Worm (Caenorhabditis elegans) whole organism, early embryonic: ENCODE results near the gene str-164.

ENCODE experiments used
- B0310.2 ChIP-seq: sonication (generic microtip); optimal IDR thresholded peaks from 2 replicates; lab custom pipeline; 2016; ENCODE audit warnings: mild to moderate bottlenecking, missing genetic modification characterization, missing compliant biosample characterization
- F13C5.2 ChIP-seq: sonication (generic microtip); optimal IDR thresholded peaks from 2 replicates; lab custom pipeline; 2017; ENCODE audit warnings: mild to moderate bottlenecking, missing genetic modification characterization, inconsistent platforms, missing compliant biosample characterization
- aly-1 ChIP-seq: sonication (generic microtip); optimal IDR thresholded peaks from 2 replicates; lab custom pipeline; 2016; ENCODE audit warnings: missing genetic modification characterization, missing compliant biosample characterization
- ama-1 ChIP-seq: fragments of 150-350 bp; optimal IDR thresholded peaks from 2 replicates; lab custom pipeline; 2014
- ceh-13 ChIP-seq: fragments of 200-800 bp; sonication (Bioruptor generic); optimal IDR thresholded peaks from 2 replicates; lab custom pipeline; 2018; ENCODE audit warnings: mild to moderate bottlenecking, missing genetic modification characterization, missing compliant biosample characterization
- ceh-36 ChIP-seq: sonication (generic microtip); optimal IDR thresholded peaks from 2 replicates; lab custom pipeline; 2016; ENCODE audit warnings: missing genetic modification characterization, inconsistent platforms, missing compliant biosample characterization
- ets-7 ChIP-seq: sonication (generic microtip); optimal IDR thresholded peaks from 2 replicates; lab custom pipeline; 2016; ENCODE audit warnings: missing genotype, missing genetic modification characterization, missing compliant biosample characterization
- flt-1 ChIP-seq: fragments of 200-800 bp; sonication (Bioruptor generic); IDR thresholded peaks from 2 replicates; pipeline ENCODE4 v1.3.6; 2022; ENCODE audit warnings: missing genetic modification characterization, missing compliant biosample characterization
- hmbx-1 ChIP-seq: sonication (generic microtip); optimal IDR thresholded peaks from 2 replicates; lab custom pipeline; 2016; ENCODE audit warnings: mild to moderate bottlenecking, missing genetic modification characterization, missing compliant biosample characterization
- hmg-4 ChIP-seq: fragments of 200-800 bp; sonication (Bioruptor generic); optimal IDR thresholded peaks from 2 replicates; lab custom pipeline; 2018; ENCODE audit warnings: mild to moderate bottlenecking, missing genetic modification characterization, missing compliant biosample characterization
- hnd-1 ChIP-seq: sonication (generic microtip); optimal IDR thresholded peaks from 2 replicates; lab custom pipeline; 2016; ENCODE audit warnings: missing genetic modification characterization, missing compliant biosample characterization
- pes-1 ChIP-seq: fragments of 200-800 bp; sonication (Bioruptor generic); IDR thresholded peaks from 2 replicates; pipeline ENCODE4 v1.3.6; 2022; ENCODE audit warnings: missing genetic modification reagents, missing genetic modification characterization, missing compliant biosample characterization
- scrt-1 ChIP-seq: fragments of 200-800 bp; sonication (Bioruptor generic); IDR thresholded peaks from 2 replicates; pipeline ENCODE4 v1.3.6; 2022; ENCODE audit warnings: missing genetic modification characterization, missing compliant biosample characterization
- sea-1 ChIP-seq: fragments of 200-800 bp; sonication (Bioruptor generic); conservative IDR thresholded peaks from 2 replicates; pipeline ENCODE4 v1.3.6; 2022; ENCODE audit warnings: missing genetic modification characterization, missing compliant biosample characterization
- tbx-11 ChIP-seq: fragments of 200-800 bp; sonication (Bioruptor generic); IDR thresholded peaks from 2 replicates; pipeline ENCODE4 v1.3.6; 2022; ENCODE audit warnings: missing genetic modification characterization, missing compliant biosample characterization
- tbx-37 ChIP-seq: fragments of 200-800 bp; sonication (Bioruptor generic); conservative IDR thresholded peaks from 2 replicates; pipeline ENCODE4 v1.3.6; 2022; ENCODE audit warnings: missing genetic modification reagents, missing genetic modification characterization, missing compliant biosample characterization
- tra-4 ChIP-seq: sonication (generic microtip); optimal IDR thresholded peaks from 2 replicates; lab custom pipeline; 2017; ENCODE audit warnings: missing genetic modification characterization, missing compliant biosample characterization

The str-164 gene

ce11 chrIV:4977176-4977693 is 16.7 kb downstream of the str-164 start, which contains the start of gene E03H12.5:
TSS of gene E03H12.5 (plus strand) at chrIV:4977226.
- TF ChIP-seq ceh-36 (tag; lab: Kevin White, UChicago) = no peak
- TF ChIP-seq B0310.2 (tag; lab: Kevin White, UChicago) = no peak
- no peak for TF ChIP-seq tra-4 (tag; lab: Kevin White, UChicago)
- no peak for TF ChIP-seq hmbx-1 (tag; lab: Kevin White, UChicago)
- TF ChIP-seq hmg-4 (GFP tag; lab: Kevin White, UChicago) = no peak
- TF ChIP-seq ama-1 = no peak
- no peak for TF ChIP-seq ets-7 (tag; lab: Kevin White, UChicago)
- no peak for TF ChIP-seq tbx-37 (GFP tag; lab: Robert Waterston, UW)
- no peak for TF ChIP-seq F13C5.2 (tag; lab: Kevin White, UChicago)
- no peak for TF ChIP-seq pes-1 (GFP tag; lab: Robert Waterston, UW)
- no peak for TF ChIP-seq ceh-13
- no peak for TF ChIP-seq aly-1 (tag; lab: Kevin White, UChicago)
- TF ChIP-seq tbx-11 (GFP tag; lab: Robert Waterston, UW) = no peak
- TF ChIP-seq hnd-1 (tag; lab: Kevin White, UChicago) = no peak

ce11 chrIV:4981027-4981426 is 20.5 kb downstream of the str-164 start, which contains the start of gene srz-24:
TSS of gene srz-24 (minus strand) at chrIV:4981127.
- TF ChIP-seq tbx-37 (GFP tag; lab: Robert Waterston, UW) (no peak), B0310.2 (tag; lab: Kevin White, UChicago) (no peak), hmbx-1 (tag; lab: Kevin White, UChicago) (no peak), flt-1 (no peak), hnd-1 (tag; lab: Kevin White, UChicago) (no peak), ceh-13 (no peak), scrt-1 (GFP tag; lab: Robert Waterston, UW) (no peak), ceh-36 (tag; lab: Kevin White, UChicago) (no peak), aly-1 (tag; lab: Kevin White, UChicago) (no peak), tra-4 (tag; lab: Kevin White, UChicago) (no peak)

- TF ChIP-seq F13C5.2 (tag; lab: Kevin White, UChicago) (no peak), ceh-36 (tag; lab: Kevin White, UChicago) (no peak), flt-1 (no peak), ceh-13 (no peak)
Measured at ce11 chrIV:4982477-4982876, 21.9 kb downstream of the str-164 start, which contains the start of gene E03H12.4. TSS of gene E03H12.4 (plus strand) at chrIV:4982596.

- no peak for TF ChIP-seq sea-1
- no peak for TF ChIP-seq hmbx-1 (tag; lab: Kevin White, UChicago)
- no peak for TF ChIP-seq tbx-11 (GFP tag; lab: Robert Waterston, UW)
- TF ChIP-seq ceh-13 = no peak
Measured at ce11 chrIV:4983746-4984145, 23.2 kb downstream of the str-164 start, which contains the start of gene clec-176. TSS of gene clec-176 (plus strand) at chrIV:4984046.

ce11 chrIV:4986246-4986645 is 25.7 kb downstream of the str-164 start, which contains the start of gene clec-177:
TSS of gene clec-177 (plus strand) at chrIV:4986546.
- TF ChIP-seq hmbx-1 (tag; lab: Kevin White, UChicago) (no peak), ceh-13 (no peak), tbx-37 (GFP tag; lab: Robert Waterston, UW) (no peak), hnd-1 (tag; lab: Kevin White, UChicago) (no peak), ceh-36 (tag; lab: Kevin White, UChicago) (no peak), ets-7 (tag; lab: Kevin White, UChicago) (no peak), hmg-4 (GFP tag; lab: Kevin White, UChicago) (no peak), tbx-11 (GFP tag; lab: Robert Waterston, UW) (no peak)

ce11 chrIV:4988531-4988930 is 28.0 kb downstream of the str-164 start, which contains the start of gene E03H12.7:
TSS of gene E03H12.7 (minus strand) at chrIV:4988631.
- no peak for TF ChIP-seq hmg-4 (GFP tag; lab: Kevin White, UChicago)

- no peak for TF ChIP-seq B0310.2 (tag; lab: Kevin White, UChicago)
Measured at ce11 chrIV:4992089-4992488, 31.6 kb downstream of the str-164 start, which contains the start of gene str-162. TSS of gene str-162 (plus strand) at chrIV:4992389.

ce11 chrIV:4993128-4993527 is 32.6 kb downstream of the str-164 start:
- TF ChIP-seq hnd-1 (tag; lab: Kevin White, UChicago) (no peak), flt-1 (no peak), scrt-1 (GFP tag; lab: Robert Waterston, UW) (no peak), tbx-11 (GFP tag; lab: Robert Waterston, UW) (no peak), ets-7 (tag; lab: Kevin White, UChicago) (no peak), sea-1 (no peak), ama-1 (no peak), F13C5.2 (tag; lab: Kevin White, UChicago) (no peak), tbx-37 (GFP tag; lab: Robert Waterston, UW) (no peak), ceh-36 (tag; lab: Kevin White, UChicago) (no peak), aly-1 (tag; lab: Kevin White, UChicago) (no peak), hmg-4 (GFP tag; lab: Kevin White, UChicago) (no peak), B0310.2 (tag; lab: Kevin White, UChicago) (no peak), ceh-13 (no peak)
